Fruit fly (Drosophila melanogaster) whole organism, embryonic: Measurements from ENCODE around the gene AstA-R1.

Source experiments
- Aef1 ChIP-seq: fragments of 200-800 bp; sonication (Bioruptor generic); IDR thresholded peaks from 3 replicates; pipeline ENCODE4 v1.3.6; 2022; ENCODE audit warnings: missing biosample characterization, missing genetic modification characterization
- Bgb ChIP-seq: fragments of 200-800 bp; sonication (Bioruptor generic); IDR thresholded peaks from 2 replicates; pipeline ENCODE4 v1.3.6; 2022; ENCODE audit warnings: missing biosample characterization, missing genetic modification characterization; ENCODE audit not compliant: partially characterized antibody
- Bteb2 ChIP-seq: fragments of 200-800 bp; sonication (Bioruptor generic); optimal IDR thresholded peaks from 2 replicates; lab custom pipeline; 2016; ENCODE audit warnings: missing biosample characterization, missing genetic modification characterization
- CG11560 ChIP-seq: fragments of 200-800 bp; sonication (Bioruptor generic); IDR thresholded peaks from 3 replicates; pipeline ENCODE4 v1.3.6; 2022; ENCODE audit warnings: missing biosample characterization, missing genetic modification characterization
- CG12155 ChIP-seq: fragments of 200-800 bp; sonication (Bioruptor generic); optimal IDR thresholded peaks from 3 replicates; lab custom pipeline; 2016; ENCODE audit warnings: missing biosample characterization, missing genetic modification characterization
- CG13123 ChIP-seq: fragments of 200-800 bp; sonication (Bioruptor generic); optimal IDR thresholded peaks from 2 replicates; lab custom pipeline; 2016; ENCODE audit warnings: missing biosample characterization, missing genetic modification characterization
- CG1603 ChIP-seq: fragments of 200-800 bp; sonication (Bioruptor generic); optimal IDR thresholded peaks from 2 replicates; lab custom pipeline; 2019; ENCODE audit warnings: missing biosample characterization, mild to moderate bottlenecking, missing genetic modification characterization, moderate library complexity
- CG2116 ChIP-seq: fragments of 200-800 bp; sonication (Bioruptor generic); optimal IDR thresholded peaks from 3 replicates; lab custom pipeline; 2018; ENCODE audit warnings: missing biosample characterization, mild to moderate bottlenecking, missing genetic modification characterization
- CG2202 ChIP-seq: fragments of 200-800 bp; sonication (Bioruptor generic); optimal IDR thresholded peaks from 2 replicates; lab custom pipeline; 2018; ENCODE audit warnings: missing biosample characterization, mild to moderate bottlenecking, missing genetic modification characterization
- CG33213 ChIP-seq: fragments of 200-800 bp; sonication (Bioruptor generic); optimal IDR thresholded peaks from 3 replicates; lab custom pipeline; 2016; ENCODE audit warnings: missing biosample characterization, missing genetic modification characterization
- CG34224 ChIP-seq: fragments of 200-800 bp; sonication (Bioruptor generic); IDR thresholded peaks from 3 replicates; pipeline ENCODE4 v1.3.6; 2022; ENCODE audit warnings: missing biosample characterization, missing genetic modification characterization; ENCODE audit not compliant: partially characterized antibody
- CG8924 ChIP-seq: fragments of 200-800 bp; optimal IDR thresholded peaks from 3 replicates; lab custom pipeline; 2019; ENCODE audit warnings: missing biosample characterization, mild to moderate bottlenecking, missing genetic modification characterization, moderate library complexity
- CG8944 ChIP-seq: fragments of 200-800 bp; sonication (Bioruptor generic); optimal IDR thresholded peaks from 3 replicates; lab custom pipeline; 2016; ENCODE audit warnings: missing biosample characterization, missing genetic modification characterization
- CG9215 ChIP-seq: fragments of 200-800 bp; sonication (Bioruptor generic); IDR thresholded peaks from 2 replicates; pipeline ENCODE4 v1.3.6; 2022; ENCODE audit warnings: missing biosample characterization, missing genetic modification characterization
- CG9437 ChIP-seq: fragments of 200-800 bp; sonication (Bioruptor generic); optimal IDR thresholded peaks from 2 replicates; lab custom pipeline; 2018; ENCODE audit warnings: missing biosample characterization, mild to moderate bottlenecking, missing genetic modification characterization
- CG9932 ChIP-seq: fragments of 200-800 bp; sonication (Bioruptor generic); IDR thresholded peaks from 2 replicates; pipeline ENCODE4 v1.3.6; 2022; ENCODE audit warnings: missing biosample characterization, missing genetic modification characterization
- Deaf1 ChIP-seq: fragments of 200-800 bp; optimal IDR thresholded peaks from 3 replicates; lab custom pipeline; 2019; ENCODE audit warnings: missing biosample characterization, mild to moderate bottlenecking, missing genetic modification characterization, moderate library complexity
- Ets65A ChIP-seq: fragments of 200-800 bp; sonication (Bioruptor generic); peaks from one replicate; lab custom pipeline; 2016; ENCODE audit warnings: missing biosample characterization, missing genetic modification characterization
- Ets97D ChIP-seq: fragments of 200-800 bp; sonication (Bioruptor generic); optimal IDR thresholded peaks from 3 replicates; lab custom pipeline; 2016; ENCODE audit warnings: missing biosample characterization, missing genetic modification characterization
- HLH4C ChIP-seq: fragments of 200-800 bp; sonication (Bioruptor generic); IDR thresholded peaks from 3 replicates; pipeline ENCODE4 v1.3.6; 2022; ENCODE audit warnings: missing biosample characterization, missing genetic modification characterization; ENCODE audit not compliant: partially characterized antibody
- HmgZ ChIP-seq: fragments of 200-800 bp; sonication (Bioruptor generic); optimal IDR thresholded peaks from 2 replicates; lab custom pipeline; 2018; ENCODE audit warnings: missing biosample characterization, mild to moderate bottlenecking, missing genetic modification characterization
- Jarid2 ChIP-seq: fragments of 200-800 bp; sonication (Bioruptor generic); optimal IDR thresholded peaks from 3 replicates; lab custom pipeline; 2017; ENCODE audit warnings: mild to moderate bottlenecking, missing biosample characterization, missing genetic modification reagents, missing genetic modification characterization
- Lhr ChIP-seq: fragments of 200-800 bp; sonication (Bioruptor generic); optimal IDR thresholded peaks from 3 replicates; lab custom pipeline; 2017; ENCODE audit warnings: mild to moderate bottlenecking, missing biosample characterization, missing genetic modification reagents, missing genetic modification characterization
- Lim3 ChIP-seq: fragments of 200-800 bp; sonication (Bioruptor generic); IDR thresholded peaks from 2 replicates; pipeline ENCODE4 v1.3.6; 2022; ENCODE audit warnings: missing biosample characterization, missing genetic modification characterization
- Pdp1 ChIP-seq, 2 experiments: fragments of 200-800 bp; sonication (Bioruptor generic); optimal IDR thresholded peaks; 3 replicates each; lab custom pipeline; 2016; ENCODE audit warnings: missing biosample characterization in 2 of 2, missing genetic modification characterization in 2 of 2, mild to moderate bottlenecking in 1 of 2, moderate library complexity in 1 of 2
- Scr ChIP-seq: fragments of 200-800 bp; sonication (Bioruptor generic); IDR thresholded peaks from 2 replicates; pipeline ENCODE4 v1.3.6; 2022; ENCODE audit warnings: missing biosample characterization, missing genetic modification characterization; ENCODE audit not compliant: partially characterized antibody
- Sry-δ ChIP-seq: fragments of 200-800 bp; sonication (Bioruptor generic); optimal IDR thresholded peaks from 2 replicates; lab custom pipeline; 2016; ENCODE audit warnings: missing biosample characterization, missing genetic modification characterization
- Tbp ChIP-seq: fragments of >200 bp; optimal IDR thresholded peaks from 2 replicates; lab custom pipeline; 2018; ENCODE audit warnings: missing biosample characterization, missing genetic modification characterization
- Vsx1 ChIP-seq: fragments of 200-800 bp; sonication (Bioruptor generic); optimal IDR thresholded peaks from 2 replicates; lab custom pipeline; 2017; ENCODE audit warnings: missing biosample characterization, mild to moderate bottlenecking, missing genetic modification characterization, missing genetic modification reagents
- Xbp1 ChIP-seq: fragments of 200-800 bp; sonication (Bioruptor generic); optimal IDR thresholded peaks from 3 replicates; lab custom pipeline; 2016; ENCODE audit warnings: missing biosample characterization, mild to moderate bottlenecking, missing genetic modification characterization
- ash1 ChIP-seq: fragments of 200-800 bp; sonication (Bioruptor generic); optimal IDR thresholded peaks from 2 replicates; lab custom pipeline; 2018; ENCODE audit warnings: missing biosample characterization, mild to moderate bottlenecking, missing genetic modification characterization
- az2 ChIP-seq: fragments of 200-800 bp; sonication (Bioruptor generic); optimal IDR thresholded peaks from 3 replicates; lab custom pipeline; 2016; ENCODE audit warnings: missing biosample characterization, missing genetic modification characterization
- bbx ChIP-seq: fragments of 200-800 bp; sonication (Bioruptor generic); IDR thresholded peaks from 2 replicates; pipeline ENCODE4 v1.3.6; 2022; ENCODE audit warnings: missing biosample characterization, missing genetic modification characterization; ENCODE audit not compliant: partially characterized antibody
- cwo ChIP-seq: fragments of 200-800 bp; sonication (Bioruptor generic); optimal IDR thresholded peaks from 3 replicates; lab custom pipeline; 2017; ENCODE audit warnings: missing biosample characterization, missing genetic modification characterization, mild to moderate bottlenecking, moderate library complexity, missing genetic modification reagents
- fu2 ChIP-seq: fragments of 200-800 bp; sonication (Bioruptor generic); optimal IDR thresholded peaks from 2 replicates; lab custom pipeline; 2016; ENCODE audit warnings: missing biosample characterization, missing genetic modification characterization
- gcm ChIP-seq: fragments of 200-800 bp; sonication (Bioruptor generic); optimal IDR thresholded peaks from 2 replicates; lab custom pipeline; 2019; ENCODE audit warnings: missing biosample characterization, mild to moderate bottlenecking, missing genetic modification characterization, moderate library complexity
- mirr ChIP-seq: fragments of 200-800 bp; sonication (Bioruptor generic); optimal IDR thresholded peaks from 3 replicates; lab custom pipeline; 2018; ENCODE audit warnings: missing biosample characterization, mild to moderate bottlenecking, missing genetic modification characterization
- nerfin-2 ChIP-seq: fragments of 200-800 bp; sonication (Bioruptor generic); IDR thresholded peaks from 2 replicates; pipeline ENCODE4 v1.3.6; 2022; ENCODE audit warnings: missing biosample characterization, missing genetic modification characterization; ENCODE audit not compliant: partially characterized antibody
- pum ChIP-seq: fragments of 200-800 bp; sonication (Bioruptor generic); optimal IDR thresholded peaks from 2 replicates; lab custom pipeline; 2016; ENCODE audit warnings: missing biosample characterization, missing genetic modification characterization
- scrt ChIP-seq: fragments of 200-800 bp; sonication (Bioruptor generic); optimal IDR thresholded peaks from 2 replicates; lab custom pipeline; 2018; ENCODE audit warnings: missing biosample characterization, mild to moderate bottlenecking, missing genetic modification characterization, moderate library complexity
- sd ChIP-seq: fragments of 200-800 bp; sonication (Bioruptor generic); optimal IDR thresholded peaks from 3 replicates; lab custom pipeline; 2018; ENCODE audit warnings: missing biosample characterization, mild to moderate bottlenecking, missing genetic modification characterization, moderate library complexity
- slbo ChIP-seq: fragments of 200-800 bp; sonication (Bioruptor generic); IDR thresholded peaks from 2 replicates; pipeline ENCODE4 v1.3.6; 2022; ENCODE audit warnings: missing biosample characterization, missing genetic modification characterization
- stwl ChIP-seq: fragments of 200-800 bp; sonication (Bioruptor generic); optimal IDR thresholded peaks from 3 replicates; lab custom pipeline; 2018; ENCODE audit warnings: missing biosample characterization, mild to moderate bottlenecking, missing genetic modification characterization, moderate library complexity
- tll ChIP-seq, 2 experiments: fragments of 200-800 bp in 1 of 2; fragments of >200 bp in 1 of 2; sonication (Bioruptor generic) in 1 of 2; optimal IDR thresholded peaks; 2 replicates each; lab custom pipeline; 2017 to 2019; ENCODE audit warnings: missing biosample characterization in 2 of 2, missing genetic modification characterization in 2 of 2, mild to moderate bottlenecking in 1 of 2, moderate library complexity in 1 of 2
- tup ChIP-seq: fragments of 200-800 bp; sonication (Bioruptor generic); optimal IDR thresholded peaks from 2 replicates; lab custom pipeline; 2016; ENCODE audit warnings: missing biosample characterization, mild to moderate bottlenecking, missing genetic modification characterization, moderate library complexity
- z ChIP-seq: fragments of 200-800 bp; sonication (Bioruptor generic); IDR thresholded peaks from 3 replicates; pipeline ENCODE4 v1.3.6; 2022; ENCODE audit warnings: missing biosample characterization, missing genetic modification characterization
- zen2 ChIP-seq: fragments of 200-800 bp; sonication (Bioruptor generic); IDR thresholded peaks from 3 replicates; pipeline ENCODE4 v1.3.6; 2022; ENCODE audit warnings: missing biosample characterization, missing genetic modification characterization; ENCODE audit not compliant: partially characterized antibody
- zfh2 ChIP-seq: fragments of 200-800 bp; sonication (Bioruptor generic); optimal IDR thresholded peaks from 2 replicates; lab custom pipeline; 2016; ENCODE audit warnings: missing biosample characterization, missing genetic modification characterization

AstA-R1 gene

dm6 chrX:3573438-3574250 lies 692 bp upstream of the AstA-R1 start, which contains the start of gene CG2875:
Gene CG2875 (minus strand): TSS chrX:3573622.
- peak; percentile 74 for TF ChIP-seq sd (tag; lab: Kevin White, UChicago)
- TF ChIP-seq gcm (GFP tag; lab: Kevin White, UChicago): no peak
- TF ChIP-seq nerfin-2 (GFP tag; lab: Robert Waterston, UW): no peak
- no peak for TF ChIP-seq slbo (GFP tag; lab: Robert Waterston, UW)
- TF ChIP-seq CG9215 (GFP tag; lab: Robert Waterston, UW): no peak
- TF ChIP-seq scrt (GFP tag; lab: Kevin White, UChicago): peak; percentile 94
- no peak for TF ChIP-seq Aef1 (GFP tag; lab: Robert Waterston, UW)
- peak; percentile 80 for TF ChIP-seq CG2116
- no peak for TF ChIP-seq Jarid2 (GFP tag; lab: Kevin White, UChicago)
- TF ChIP-seq Pdp1 (GFP tag; optimal IDR thresholded peaks at IDR 0.05; lab: Kevin White, UChicago): peak in 1 of 2 experiments; percentile 21
- no peak for TF ChIP-seq Lim3
- TF ChIP-seq pum (GFP tag; lab: Kevin White, UChicago): no peak
- TF ChIP-seq Tbp (GFP tag; lab: Kevin White, UChicago): no peak
- no peak for TF ChIP-seq Bteb2 (GFP tag; lab: Kevin White, UChicago)
- TF ChIP-seq CG11560: no peak
- peak; percentile 60 for TF ChIP-seq HLH4C (GFP tag; lab: Robert Waterston, UW)
- no peak for TF ChIP-seq zfh2 (GFP tag; lab: Kevin White, UChicago)
- TF ChIP-seq az2: no peak
- no peak for TF ChIP-seq ash1 (GFP tag; lab: Kevin White, UChicago)
- no peak for TF ChIP-seq CG2202 (tag; lab: Kevin White, UChicago)
- TF ChIP-seq mirr (GFP tag; lab: Kevin White, UChicago): no peak
- no peak for TF ChIP-seq Deaf1
- TF ChIP-seq CG8944: no peak
- peak; percentile 79 for TF ChIP-seq stwl (tag; lab: Kevin White, UChicago)
- TF ChIP-seq cwo (GFP tag; lab: Kevin White, UChicago): no peak
- peak; percentile 75 for TF ChIP-seq bbx (GFP tag; lab: Robert Waterston, UW)
- TF ChIP-seq Xbp1 (GFP tag; lab: Kevin White, UChicago): no peak
- TF ChIP-seq tup: no peak
- no peak for TF ChIP-seq Vsx1 (GFP tag; lab: Kevin White, UChicago)
- peak; percentile 62 for TF ChIP-seq CG34224
- TF ChIP-seq CG13123 (GFP tag; lab: Kevin White, UChicago): no peak
- peak; percentile 66 for TF ChIP-seq Lhr (GFP tag; lab: Kevin White, UChicago)
- no peak for TF ChIP-seq CG12155 (GFP tag; lab: Kevin White, UChicago)
- no peak for TF ChIP-seq Ets65A (GFP tag; lab: Kevin White, UChicago)
- no peak for TF ChIP-seq fu2 (GFP tag; lab: Kevin White, UChicago)
- no peak for TF ChIP-seq CG8924 (tag; lab: Kevin White, UChicago)
- TF ChIP-seq tll (GFP tag; optimal IDR thresholded peaks at IDR 0.05; lab: Kevin White, UChicago): no peak
- peak; percentile 85 for TF ChIP-seq Sry-δ (GFP tag; lab: Kevin White, UChicago)
- TF ChIP-seq CG9437: no peak
- peak; percentile 62 for TF ChIP-seq Ets97D (GFP tag; lab: Kevin White, UChicago)
- TF ChIP-seq zen2 (GFP tag; lab: Robert Waterston, UW): no peak; the same call in 2 of the 3 replicates
- 0 out of 2 replicates have a peak, but pooled peaks have one; percentile 6 for TF ChIP-seq CG9932 (GFP tag; lab: Robert Waterston, UW)
- peak; percentile 71 for TF ChIP-seq CG1603
- TF ChIP-seq z (GFP tag; lab: Robert Waterston, UW): peak; percentile 95
- peak; percentile 81 for TF ChIP-seq Bgb (GFP tag; lab: Robert Waterston, UW)
- peak; percentile 17 for TF ChIP-seq HmgZ (tag; lab: Kevin White, UChicago)
- TF ChIP-seq CG33213 (GFP tag; lab: Kevin White, UChicago): peak; percentile 3
- peak; percentile 75 for TF ChIP-seq Scr (GFP tag; lab: Robert Waterston, UW)
